Worm (Caenorhabditis elegans): Measurements from ENCODE around the gene mab-10.

DNA sequence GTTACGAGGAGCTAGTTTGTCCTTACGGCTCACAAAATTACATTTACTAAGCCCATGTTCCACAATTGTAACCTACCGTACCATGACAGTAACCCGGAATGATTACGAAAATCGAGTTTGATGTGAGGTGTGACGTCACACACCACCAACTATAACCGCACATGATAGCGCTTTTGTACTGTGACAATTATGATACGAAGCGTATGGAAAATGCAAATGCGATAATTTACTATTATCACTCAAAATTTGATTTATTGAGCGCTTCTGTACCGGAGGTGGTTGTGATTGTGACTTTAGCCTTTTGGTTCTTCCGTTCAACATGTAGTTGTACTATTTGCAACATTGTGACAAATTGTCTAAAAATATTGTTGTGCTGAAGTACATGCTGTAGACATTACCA, 42.2 kb upstream of the mab-10 start:
- TF ChIP-seq unc-62 (GFP tag; optimal IDR thresholded peaks at IDR 0.05) (no peak), efl-3 (GFP tag; optimal IDR thresholded peaks at IDR 0.05) (no peak), snpc-4 (tag; optimal IDR thresholded peaks at IDR 0.05) (no peak), swsn-7 (tag; optimal IDR thresholded peaks at IDR 0.05) (no peak), nhr-77 (tag; optimal IDR thresholded peaks at IDR 0.05) (no peak), efl-1 (optimal IDR thresholded peaks at IDR 0.05) (no peak), efl-1 (GFP tag; optimal IDR thresholded peaks at IDR 0.05 in 1 of 2) (peak in 1 of 2 experiments; percentile 86), ceh-8 (GFP tag; optimal IDR thresholded peaks at IDR 0.05) (no peak), lin-13 (GFP tag; optimal IDR thresholded peaks at IDR 0.05) (no peak), mdl-1 (tag; optimal IDR thresholded peaks at IDR 0.05) (no peak), elt-2 (tag; optimal IDR thresholded peaks at IDR 0.05) (peak; percentile 46)

Measured in whole organism, L1 larva.